Worm (Caenorhabditis elegans) whole organism, late embryonic: Measurements from ENCODE around the gene B0432.9.

ENCODE experiments used
- C38D4.7 ChIP-seq: fragments of 200-800 bp; sonication (Bioruptor generic); optimal IDR thresholded peaks from 2 replicates; lab custom pipeline; 2018; ENCODE audit warnings: mild to moderate bottlenecking, missing genetic modification characterization, moderate library complexity, missing compliant biosample characterization
- T23F11.4 ChIP-seq: fragments of 200-800 bp; sonication (Bioruptor generic); optimal IDR thresholded peaks from 2 replicates; lab custom pipeline; 2018; ENCODE audit warnings: mild to moderate bottlenecking, missing genetic modification characterization, missing compliant biosample characterization
- ceh-6 ChIP-seq: fragments of 200-800 bp; sonication (Bioruptor generic); optimal IDR thresholded peaks from 2 replicates; lab custom pipeline; 2018; ENCODE audit warnings: mild to moderate bottlenecking, missing genetic modification characterization, missing compliant biosample characterization
- pros-1 ChIP-seq: fragments of 150-350 bp; optimal IDR thresholded peaks from 2 replicates; lab custom pipeline; 2014; ENCODE audit warnings: missing biosample characterization, missing genetic modification reagents, missing genetic modification characterization

DNA sequence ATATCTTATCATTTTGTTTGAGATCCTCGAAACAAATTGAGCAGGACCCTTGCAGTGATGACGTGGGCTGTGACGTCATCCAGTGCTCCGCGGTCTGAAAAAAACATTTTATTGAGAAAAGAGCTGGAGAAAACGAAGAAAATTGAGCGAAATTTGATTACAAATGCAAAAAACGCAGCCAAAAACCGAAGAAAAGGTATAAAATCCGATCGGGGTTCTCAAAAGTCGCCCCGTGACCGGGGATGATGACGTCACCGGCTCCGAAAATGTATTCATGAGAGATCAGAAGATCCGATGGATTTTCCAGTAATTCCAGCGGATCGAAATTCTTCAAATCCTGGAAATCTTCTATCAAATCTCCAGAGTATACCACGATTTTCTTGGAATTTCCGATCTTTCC lies 1.0 kb downstream of the B0432.9 start, which contains the start of gene trul-1:
- TF ChIP-seq C38D4.7 (GFP tag; lab: Kevin White, UChicago) (no peak), pros-1 (tag; lab: Kevin White, UChicago) (no peak), ceh-6 (GFP tag; lab: Kevin White, UChicago) (no peak), T23F11.4 (no peak)
